Worm (Caenorhabditis elegans) whole organism, L1 larva: ENCODE measurements around the gene R13D7.2.

Experiments
- Y116A8C.19 ChIP-seq: sonication (generic microtip); optimal IDR thresholded peaks from 2 replicates; lab custom pipeline; 2016; ENCODE audit warnings: missing compliant biosample characterization, missing genetic modification characterization, borderline replicate concordance
- alr-1 ChIP-seq: fragments of 200-800 bp; sonication (Bioruptor generic); optimal IDR thresholded peaks from 2 replicates; lab custom pipeline; 2018; ENCODE audit warnings: borderline replicate concordance, mild to moderate bottlenecking, missing genetic modification characterization, missing compliant biosample characterization
- ama-1 ChIP-seq: fragments of 150-350 bp; optimal IDR thresholded peaks from 2 replicates; lab custom pipeline; 2014
- ceh-63 ChIP-seq: fragments of 200-800 bp; sonication (Bioruptor generic); optimal IDR thresholded peaks from 2 replicates; lab custom pipeline; 2018; ENCODE audit warnings: mild to moderate bottlenecking, missing genetic modification characterization, missing compliant biosample characterization
- ceh-8 ChIP-seq: fragments of 200-800 bp; sonication (Bioruptor generic); optimal IDR thresholded peaks from 2 replicates; lab custom pipeline; 2018; ENCODE audit warnings: mild to moderate bottlenecking, missing genetic modification characterization, moderate library complexity, missing compliant biosample characterization
- ceh-82 ChIP-seq, 3 experiments: fragments of 150-350 bp in 1 of 3; sonication (generic microtip) in 2 of 3; optimal IDR thresholded peaks; 2 replicates each; lab custom pipeline; 2014 to 2017; ENCODE audit warnings: missing biosample characterization in 3 of 3, missing genetic modification characterization in 3 of 3
- ceh-88 ChIP-seq: fragments of 200-800 bp; sonication (Bioruptor generic); IDR thresholded peaks from 2 replicates; pipeline ENCODE4 v1.3.6; 2022; ENCODE audit warnings: missing genetic modification characterization, missing compliant biosample characterization
- dpl-1 ChIP-seq, 3 experiments: fragments of 150-350 bp in 2 of 3; sonication (generic microtip) in 1 of 3; optimal IDR thresholded peaks; 2 replicates each; lab custom pipeline; 2014 to 2017; ENCODE audit warnings: missing biosample characterization in 3 of 3, missing genetic modification characterization in 3 of 3, missing genetic modification reagents in 3 of 3
- efl-1 ChIP-seq, 4 experiments: fragments of 150-350 bp; optimal IDR thresholded peaks in 3 of 4; peaks in 1 of 4; 1 replicate in 1 of 4; 2 replicates in 3 of 4; lab custom pipeline; 2014; ENCODE audit warnings: missing biosample characterization in 2 of 4, missing genetic modification characterization in 2 of 4, missing genetic modification reagents in 2 of 4
- egl-13 ChIP-seq: sonication (generic microtip); optimal IDR thresholded peaks from 2 replicates; lab custom pipeline; 2016; ENCODE audit warnings: missing genotype, missing genetic modification reagents, missing genetic modification characterization, missing compliant biosample characterization
- elt-3 ChIP-seq, 6 experiments: fragments of 150-350 bp in 1 of 6; sonication (generic microtip); optimal IDR thresholded peaks; 2 replicates each; lab custom pipeline; 2017 to 2018; ENCODE audit warnings: missing biosample characterization in 6 of 6, missing genetic modification characterization in 6 of 6, inconsistent platforms in 1 of 6
- fkh-10 ChIP-seq: sonication (generic microtip); optimal IDR thresholded peaks from 2 replicates; lab custom pipeline; 2017; ENCODE audit warnings: missing biosample characterization, missing genetic modification reagents, missing genetic modification characterization
- fkh-4 ChIP-seq: sonication (generic microtip); optimal IDR thresholded peaks from 2 replicates; lab custom pipeline; 2016; ENCODE audit warnings: missing compliant biosample characterization, missing genetic modification characterization, borderline replicate concordance
- grh-1 ChIP-seq: fragments of 200-800 bp; sonication (Bioruptor generic); IDR thresholded peaks from 2 replicates; pipeline ENCODE4 v1.3.6; 2022; ENCODE audit warnings: missing genetic modification reagents, missing genetic modification characterization, missing compliant biosample characterization
- hlh-17 ChIP-seq: fragments of 200-800 bp; sonication (Bioruptor generic); optimal IDR thresholded peaks from 2 replicates; lab custom pipeline; 2018; ENCODE audit warnings: missing genetic modification characterization, mild to moderate bottlenecking, missing compliant biosample characterization, moderate library complexity, borderline replicate concordance
- hlh-4 ChIP-seq: sonication (generic microtip); optimal IDR thresholded peaks from 2 replicates; lab custom pipeline; 2016; ENCODE audit warnings: mild to moderate bottlenecking, missing genetic modification characterization, missing compliant biosample characterization
- hpl-2 ChIP-seq: fragments of 150-350 bp; optimal IDR thresholded peaks from 2 replicates; lab custom pipeline; 2014; ENCODE audit warnings: missing biosample characterization, missing genetic modification reagents, missing genetic modification characterization
- irx-1 ChIP-seq: sonication (generic microtip); optimal IDR thresholded peaks from 2 replicates; lab custom pipeline; 2016; ENCODE audit warnings: missing genetic modification characterization, missing compliant biosample characterization
- jun-1 ChIP-seq: fragments of 150-350 bp; optimal IDR thresholded peaks from 2 replicates; lab custom pipeline; 2014; ENCODE audit warnings: missing biosample characterization, missing genetic modification reagents, missing genetic modification characterization
- lin-15B ChIP-seq: fragments of 150-350 bp; sonication (generic microtip); optimal IDR thresholded peaks from 3 replicates; lab custom pipeline; 2014; ENCODE audit warnings: missing biosample characterization, missing genetic modification characterization
- lin-35 ChIP-seq, 2 experiments: fragments of 150-350 bp; optimal IDR thresholded peaks; 2 replicates each; lab custom pipeline; 2014; ENCODE audit warnings: missing biosample characterization in 2 of 2, missing genetic modification characterization in 2 of 2, missing genetic modification reagents in 2 of 2
- lin-39 ChIP-seq: fragments of 150-350 bp; optimal IDR thresholded peaks from 2 replicates; lab custom pipeline; 2014; ENCODE audit warnings: missing biosample characterization, missing genetic modification reagents, missing genetic modification characterization
- lir-3 ChIP-seq: sonication (generic microtip); optimal IDR thresholded peaks from 2 replicates; lab custom pipeline; 2016; ENCODE audit warnings: mild to moderate bottlenecking, missing genetic modification characterization, moderate library complexity, missing compliant biosample characterization; ENCODE audit not compliant: poor library complexity
- mef-2 ChIP-seq: fragments of 150-350 bp; optimal IDR thresholded peaks from 2 replicates; lab custom pipeline; 2014; ENCODE audit warnings: missing biosample characterization, missing genetic modification characterization
- mep-1 ChIP-seq: fragments of 150-350 bp; optimal IDR thresholded peaks from 2 replicates; lab custom pipeline; 2014; ENCODE audit warnings: missing biosample characterization, missing genetic modification characterization
- nhr-19 ChIP-seq: fragments of 200-800 bp; sonication (Bioruptor generic); conservative IDR thresholded peaks from 2 replicates; pipeline ENCODE4 v1.3.6; 2022; ENCODE audit warnings: missing genetic modification characterization, missing compliant biosample characterization
- nhr-237 ChIP-seq: fragments of 150-350 bp; optimal IDR thresholded peaks from 2 replicates; lab custom pipeline; 2014; ENCODE audit warnings: missing biosample characterization, missing genetic modification characterization
- nhr-47 ChIP-seq: sonication (generic microtip); optimal IDR thresholded peaks from 2 replicates; lab custom pipeline; 2016; ENCODE audit warnings: mild to moderate bottlenecking, missing genetic modification characterization, moderate library complexity, missing compliant biosample characterization
- nhr-84 ChIP-seq: sonication (generic microtip); optimal IDR thresholded peaks from 2 replicates; lab custom pipeline; 2017; ENCODE audit warnings: missing biosample characterization, missing genetic modification characterization
- nhr-90 ChIP-seq: sonication (generic microtip); optimal IDR thresholded peaks from 2 replicates; lab custom pipeline; 2016; ENCODE audit warnings: mild to moderate bottlenecking, missing genetic modification characterization, missing compliant biosample characterization; ENCODE audit not compliant: poor library complexity
- pqm-1 ChIP-seq: sonication (generic microtip); optimal IDR thresholded peaks from 3 replicates; lab custom pipeline; 2017; ENCODE audit warnings: missing biosample characterization, missing genetic modification characterization
- rnt-1 ChIP-seq: sonication (generic microtip); optimal IDR thresholded peaks from 2 replicates; lab custom pipeline; 2016; ENCODE audit warnings: mild to moderate bottlenecking, missing genetic modification characterization, moderate library complexity, missing compliant biosample characterization
- snu-23 ChIP-seq: sonication (generic microtip); optimal IDR thresholded peaks from 2 replicates; lab custom pipeline; 2016; ENCODE audit warnings: missing genetic modification characterization, missing compliant biosample characterization
- sox-4 ChIP-seq: sonication (generic microtip); optimal IDR thresholded peaks from 2 replicates; lab custom pipeline; 2016; ENCODE audit warnings: missing genetic modification characterization, missing compliant biosample characterization
- tbx-2 ChIP-seq: sonication (generic microtip); optimal IDR thresholded peaks from 2 replicates; lab custom pipeline; 2016; ENCODE audit warnings: missing genetic modification characterization, missing compliant biosample characterization
- unc-130 ChIP-seq: fragments of 150-350 bp; optimal IDR thresholded peaks from 2 replicates; lab custom pipeline; 2017; ENCODE audit warnings: missing biosample characterization, missing genetic modification characterization, inconsistent platforms
- unc-30 ChIP-seq: sonication (generic microtip); optimal IDR thresholded peaks from 2 replicates; lab custom pipeline; 2017; ENCODE audit warnings: missing biosample characterization, missing genetic modification characterization
- unc-86 ChIP-seq: sonication (generic microtip); optimal IDR thresholded peaks from 2 replicates; lab custom pipeline; 2016; ENCODE audit warnings: missing genetic modification characterization, missing compliant biosample characterization
- unc-98 ChIP-seq: fragments of 200-800 bp; sonication (Bioruptor generic); IDR thresholded peaks from 2 replicates; pipeline ENCODE4 v1.3.6; 2022; ENCODE audit warnings: missing genetic modification characterization, missing compliant biosample characterization
- vab-15 ChIP-seq: sonication (generic microtip); optimal IDR thresholded peaks from 2 replicates; lab custom pipeline; 2017; ENCODE audit warnings: missing genotype, mild to moderate bottlenecking, missing genetic modification characterization, missing compliant biosample characterization
- xbp-1 ChIP-seq: sonication (generic microtip); optimal IDR thresholded peaks from 2 replicates; lab custom pipeline; 2016; ENCODE audit warnings: missing genetic modification characterization, missing compliant biosample characterization
- zip-4 ChIP-seq: fragments of 200-800 bp; sonication (Bioruptor generic); optimal IDR thresholded peaks from 2 replicates; lab custom pipeline; 2018; ENCODE audit warnings: mild to moderate bottlenecking, missing genetic modification characterization, moderate library complexity, missing compliant biosample characterization
- ztf-11 ChIP-seq, 2 experiments: sonication (generic microtip); optimal IDR thresholded peaks; 2 replicates each; lab custom pipeline; 2016 to 2017; ENCODE audit warnings: missing genetic modification characterization in 2 of 2, missing biosample characterization in 1 of 2, missing compliant biosample characterization in 1 of 2
- ztf-4 ChIP-seq: fragments of 150-350 bp; optimal IDR thresholded peaks from 2 replicates; lab custom pipeline; 2014; ENCODE audit warnings: missing biosample characterization, missing genetic modification characterization

R13D7.2 gene

ce11 chrV:7432441-7433146 is 22.9 kb downstream of the R13D7.2 start (continued):
- TF ChIP-seq efl-1 (optimal IDR thresholded peaks at IDR 0.05; lab: Kevin White, UChicago) (no peak), efl-1 (GFP tag; optimal IDR thresholded peaks at IDR 0.05 in 1 of 2; lab: Kevin White, UChicago) (peak in 1 of 2 experiments; percentile 80), nhr-237 (no peak), lin-15B (tag; lab: Kevin White, UChicago) (no peak), tbx-2 (tag; lab: Kevin White, UChicago) (no peak), ceh-8 (GFP tag; lab: Kevin White, UChicago) (no peak), unc-86 (no peak), unc-98 (no peak), hlh-4 (tag; lab: Kevin White, UChicago) (no peak), ztf-4 (tag; lab: Kevin White, UChicago) (no peak), Y116A8C.19 (tag; lab: Kevin White, UChicago) (no peak), lin-39 (tag; lab: Kevin White, UChicago) (no peak), fkh-4 (tag; lab: Kevin White, UChicago) (no peak), unc-30 (tag; lab: Kevin White, UChicago) (no peak), mef-2 (tag; lab: Kevin White, UChicago) (no peak), ztf-11 (tag; optimal IDR thresholded peaks at IDR 0.05; lab: Kevin White, UChicago) (no peak), fkh-10 (GFP tag; lab: Kevin White, UChicago) (no peak), sox-4 (tag; lab: Kevin White, UChicago) (no peak), rnt-1 (tag; lab: Kevin White, UChicago) (no peak), xbp-1 (tag; lab: Kevin White, UChicago) (no peak), ceh-63 (GFP tag; lab: Kevin White, UChicago) (no peak), grh-1 (GFP tag; lab: Robert Waterston, UW) (no peak), ceh-82 (tag; optimal IDR thresholded peaks at IDR 0.05; lab: Kevin White, UChicago) (no peak), vab-15 (no peak), lin-35 (GFP tag; optimal IDR thresholded peaks at IDR 0.05; lab: Kevin White, UChicago) (no peak), mep-1 (tag; lab: Kevin White, UChicago) (no peak), pqm-1 (tag; lab: Kevin White, UChicago) (no peak), dpl-1 (GFP tag; optimal IDR thresholded peaks at IDR 0.05; lab: Kevin White, UChicago) (no peak), zip-4 (no peak), snu-23 (GFP tag; lab: Kevin White, UChicago) (peak; percentile 44), jun-1 (no peak), nhr-84 (tag; lab: Kevin White, UChicago) (no peak), nhr-47 (tag; lab: Kevin White, UChicago) (no peak), nhr-19 (GFP tag; lab: Robert Waterston, UW) (no peak), hpl-2 (GFP tag; lab: Kevin White, UChicago) (no peak), ceh-88 (0 out of 2 replicates have a peak, but pooled peaks have one; percentile 10), alr-1 (tag; lab: Kevin White, UChicago) (no peak), nhr-90 (peak; percentile 24), lir-3 (tag; lab: Kevin White, UChicago) (peak; percentile 21), ama-1 (lab: Kevin White, UChicago) (peak; percentile 52), hlh-17 (GFP tag; lab: Kevin White, UChicago) (no peak), unc-130 (tag; lab: Kevin White, UChicago) (no peak), irx-1 (tag; lab: Kevin White, UChicago) (no peak), elt-3 (tag; optimal IDR thresholded peaks at IDR 0.05; lab: Kevin White, UChicago) (peak in 1 of 6 experiments; percentile 35), egl-13 (tag; lab: Kevin White, UChicago) (no peak)
- TF ChIP-seq, all 84 proteins: peak for 10
